Worm (Caenorhabditis elegans) whole organism, early embryonic: ENCODE measurements around the gene bbs-5.

Experiments
- B0310.2 ChIP-seq: sonication (generic microtip); optimal IDR thresholded peaks from 2 replicates; lab custom pipeline; 2016; ENCODE audit warnings: mild to moderate bottlenecking, missing genetic modification characterization, missing compliant biosample characterization
- F13C5.2 ChIP-seq: sonication (generic microtip); optimal IDR thresholded peaks from 2 replicates; lab custom pipeline; 2017; ENCODE audit warnings: mild to moderate bottlenecking, missing genetic modification characterization, inconsistent platforms, missing compliant biosample characterization
- aly-1 ChIP-seq: sonication (generic microtip); optimal IDR thresholded peaks from 2 replicates; lab custom pipeline; 2016; ENCODE audit warnings: missing genetic modification characterization, missing compliant biosample characterization
- ama-1 ChIP-seq: fragments of 150-350 bp; optimal IDR thresholded peaks from 2 replicates; lab custom pipeline; 2014
- ceh-13 ChIP-seq: fragments of 200-800 bp; sonication (Bioruptor generic); optimal IDR thresholded peaks from 2 replicates; lab custom pipeline; 2018; ENCODE audit warnings: mild to moderate bottlenecking, missing genetic modification characterization, missing compliant biosample characterization
- ceh-36 ChIP-seq: sonication (generic microtip); optimal IDR thresholded peaks from 2 replicates; lab custom pipeline; 2016; ENCODE audit warnings: missing genetic modification characterization, inconsistent platforms, missing compliant biosample characterization
- ets-7 ChIP-seq: sonication (generic microtip); optimal IDR thresholded peaks from 2 replicates; lab custom pipeline; 2016; ENCODE audit warnings: missing genotype, missing genetic modification characterization, missing compliant biosample characterization
- flt-1 ChIP-seq: fragments of 200-800 bp; sonication (Bioruptor generic); IDR thresholded peaks from 2 replicates; pipeline ENCODE4 v1.3.6; 2022; ENCODE audit warnings: missing genetic modification characterization, missing compliant biosample characterization
- hmbx-1 ChIP-seq: sonication (generic microtip); optimal IDR thresholded peaks from 2 replicates; lab custom pipeline; 2016; ENCODE audit warnings: mild to moderate bottlenecking, missing genetic modification characterization, missing compliant biosample characterization
- hmg-4 ChIP-seq: fragments of 200-800 bp; sonication (Bioruptor generic); optimal IDR thresholded peaks from 2 replicates; lab custom pipeline; 2018; ENCODE audit warnings: mild to moderate bottlenecking, missing genetic modification characterization, missing compliant biosample characterization
- hnd-1 ChIP-seq: sonication (generic microtip); optimal IDR thresholded peaks from 2 replicates; lab custom pipeline; 2016; ENCODE audit warnings: missing genetic modification characterization, missing compliant biosample characterization
- pes-1 ChIP-seq: fragments of 200-800 bp; sonication (Bioruptor generic); IDR thresholded peaks from 2 replicates; pipeline ENCODE4 v1.3.6; 2022; ENCODE audit warnings: missing genetic modification reagents, missing genetic modification characterization, missing compliant biosample characterization
- scrt-1 ChIP-seq: fragments of 200-800 bp; sonication (Bioruptor generic); IDR thresholded peaks from 2 replicates; pipeline ENCODE4 v1.3.6; 2022; ENCODE audit warnings: missing genetic modification characterization, missing compliant biosample characterization
- sea-1 ChIP-seq: fragments of 200-800 bp; sonication (Bioruptor generic); conservative IDR thresholded peaks from 2 replicates; pipeline ENCODE4 v1.3.6; 2022; ENCODE audit warnings: missing genetic modification characterization, missing compliant biosample characterization
- tbx-11 ChIP-seq: fragments of 200-800 bp; sonication (Bioruptor generic); IDR thresholded peaks from 2 replicates; pipeline ENCODE4 v1.3.6; 2022; ENCODE audit warnings: missing genetic modification characterization, missing compliant biosample characterization
- tbx-37 ChIP-seq: fragments of 200-800 bp; sonication (Bioruptor generic); conservative IDR thresholded peaks from 2 replicates; pipeline ENCODE4 v1.3.6; 2022; ENCODE audit warnings: missing genetic modification reagents, missing genetic modification characterization, missing compliant biosample characterization
- tra-4 ChIP-seq: sonication (generic microtip); optimal IDR thresholded peaks from 2 replicates; lab custom pipeline; 2017; ENCODE audit warnings: missing genetic modification characterization, missing compliant biosample characterization

bbs-5 gene

DNA sequence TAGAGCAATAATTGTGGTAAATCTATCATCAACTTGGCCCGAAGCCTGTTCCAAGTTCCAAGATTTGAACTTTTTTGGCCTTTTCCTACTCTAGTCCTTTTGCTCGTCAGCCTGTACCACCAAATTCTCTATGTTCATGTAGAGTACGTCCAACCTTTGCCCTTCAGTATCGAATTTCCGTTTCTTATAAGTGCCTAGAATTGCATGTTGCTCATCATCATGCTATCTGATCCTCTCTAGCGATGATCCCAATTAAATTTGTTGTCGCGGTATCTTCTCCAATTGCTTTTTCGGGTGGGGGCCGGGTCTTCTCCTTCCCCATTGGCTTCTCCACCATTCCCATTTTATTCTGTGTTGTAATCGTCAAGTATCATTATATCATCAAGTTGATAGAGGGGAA lies 32.4 kb upstream of the bbs-5 start:
- TF ChIP-seq sea-1 (GFP tag; lab: Robert Waterston, UW), result no peak
- no peak for TF ChIP-seq ets-7 (tag; lab: Kevin White, UChicago)
- no peak for TF ChIP-seq pes-1 (GFP tag; lab: Robert Waterston, UW)
- TF ChIP-seq hmg-4, result no peak
- no peak for TF ChIP-seq hnd-1 (tag; lab: Kevin White, UChicago)
- no peak for TF ChIP-seq tbx-11 (GFP tag; lab: Robert Waterston, UW)
- TF ChIP-seq B0310.2 (tag; lab: Kevin White, UChicago), result no peak
- no peak for TF ChIP-seq hmbx-1 (tag; lab: Kevin White, UChicago)

ce11 chrIII:10293362-10293761 lies 31.8 kb upstream of the bbs-5 start:
- TF ChIP-seq ceh-36 (no peak), tra-4 (tag; lab: Kevin White, UChicago) (no peak), pes-1 (GFP tag; lab: Robert Waterston, UW) (no peak), B0310.2 (tag; lab: Kevin White, UChicago) (no peak), tbx-11 (GFP tag; lab: Robert Waterston, UW) (no peak), hmg-4 (no peak), flt-1 (no peak), scrt-1 (GFP tag; lab: Robert Waterston, UW) (no peak), ama-1 (lab: Kevin White, UChicago) (no peak)

ce11 chrIII:10290541-10290940 lies 29.0 kb upstream of the bbs-5 start:
- no peak for TF ChIP-seq ets-7 (tag; lab: Kevin White, UChicago)
- TF ChIP-seq aly-1 (tag; lab: Kevin White, UChicago), result no peak
- TF ChIP-seq scrt-1 (GFP tag; lab: Robert Waterston, UW), result no peak
- TF ChIP-seq hnd-1 (tag; lab: Kevin White, UChicago), result no peak
- TF ChIP-seq flt-1, result no peak
- no peak for TF ChIP-seq hmg-4
- TF ChIP-seq ceh-36, result no peak

- TF ChIP-seq B0310.2 (tag; lab: Kevin White, UChicago) (no peak), ceh-13 (GFP tag; lab: Kevin White, UChicago) (no peak), sea-1 (GFP tag; lab: Robert Waterston, UW) (no peak), tra-4 (tag; lab: Kevin White, UChicago) (no peak), hnd-1 (tag; lab: Kevin White, UChicago) (no peak), tbx-37 (GFP tag; lab: Robert Waterston, UW) (no peak), tbx-11 (GFP tag; lab: Robert Waterston, UW) (no peak), ama-1 (lab: Kevin White, UChicago) (no peak), hmg-4 (no peak)
Measured at ce11 chrIII:10289790-10290189, 28.2 kb upstream of the bbs-5 start.

- TF ChIP-seq tra-4 (tag; lab: Kevin White, UChicago), result no peak
- no peak for TF ChIP-seq B0310.2 (tag; lab: Kevin White, UChicago)
- TF ChIP-seq aly-1 (tag; lab: Kevin White, UChicago), result no peak
- TF ChIP-seq tbx-37 (GFP tag; lab: Robert Waterston, UW), result no peak
- TF ChIP-seq scrt-1 (GFP tag; lab: Robert Waterston, UW), result no peak
- TF ChIP-seq ceh-36, result no peak
- TF ChIP-seq F13C5.2, result no peak
- no peak for TF ChIP-seq pes-1 (GFP tag; lab: Robert Waterston, UW)
- TF ChIP-seq ceh-13 (GFP tag; lab: Kevin White, UChicago), result no peak
- no peak for TF ChIP-seq flt-1
- TF ChIP-seq tbx-11 (GFP tag; lab: Robert Waterston, UW), result no peak
- TF ChIP-seq hmg-4, result no peak
Measured at ce11 chrIII:10285623-10286022, 24.0 kb upstream of the bbs-5 start, which contains the start of gene K10G9.2. Gene K10G9.2 (plus strand): TSS chrIII:10285923.

DNA sequence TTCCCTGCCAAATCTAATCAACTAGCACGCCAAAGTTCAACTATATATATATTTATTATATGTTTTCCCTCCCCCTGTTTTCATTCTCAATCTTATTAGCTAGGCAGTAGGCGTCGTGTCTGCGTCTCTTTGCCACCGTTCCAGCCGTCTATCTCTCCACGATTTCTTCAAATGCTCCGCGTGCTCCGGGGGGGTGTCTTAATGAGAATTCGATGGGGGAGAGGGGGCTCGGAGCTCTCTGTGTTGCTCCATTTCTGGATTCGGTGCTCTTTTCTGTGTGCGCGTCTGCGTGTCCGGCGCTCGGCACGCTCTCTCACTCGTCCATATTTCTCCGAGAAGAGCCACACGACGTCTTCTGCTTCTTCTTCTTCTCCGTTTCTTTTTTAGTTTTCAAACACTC lies 22.6 kb upstream of the bbs-5 start:
- no peak for TF ChIP-seq tbx-11 (GFP tag; lab: Robert Waterston, UW)
- no peak for TF ChIP-seq pes-1 (GFP tag; lab: Robert Waterston, UW)
- TF ChIP-seq tbx-37 (GFP tag; lab: Robert Waterston, UW), result no peak
- no peak for TF ChIP-seq flt-1
- TF ChIP-seq hmbx-1 (tag; lab: Kevin White, UChicago), result no peak
- no peak for TF ChIP-seq ceh-13 (GFP tag; lab: Kevin White, UChicago)
- TF ChIP-seq ceh-36, result no peak
- TF ChIP-seq sea-1 (GFP tag; lab: Robert Waterston, UW), result no peak

DNA sequence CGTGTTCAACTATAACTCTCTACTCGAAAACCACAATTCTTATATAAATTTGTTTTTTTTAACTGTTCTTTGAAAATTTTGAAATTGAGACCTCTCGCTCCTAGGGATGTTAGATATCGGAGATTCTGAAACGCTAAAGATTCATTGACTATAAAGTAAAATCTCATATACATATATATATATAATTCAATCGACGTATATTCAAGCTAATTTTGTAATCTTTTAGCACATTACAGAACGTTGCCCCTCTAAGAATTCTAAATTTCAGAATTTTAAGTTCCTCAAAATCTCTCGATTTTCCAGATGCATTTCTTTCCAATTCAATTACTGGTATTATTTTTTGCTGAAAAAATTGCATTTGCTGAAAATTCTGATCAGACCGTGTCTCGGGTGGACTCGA lies 17.2 kb upstream of the bbs-5 start, which contains the start of gene pad-2:
pad-2 (plus strand) TSS at position 301 of the 400 bp plus-strand sequence.
- TF ChIP-seq scrt-1 (GFP tag; lab: Robert Waterston, UW) (no peak), tbx-11 (GFP tag; lab: Robert Waterston, UW) (no peak), B0310.2 (tag; lab: Kevin White, UChicago) (no peak), hmbx-1 (tag; lab: Kevin White, UChicago) (no peak), ets-7 (tag; lab: Kevin White, UChicago) (no peak), ceh-13 (GFP tag; lab: Kevin White, UChicago) (no peak), flt-1 (no peak), pes-1 (GFP tag; lab: Robert Waterston, UW) (no peak), sea-1 (GFP tag; lab: Robert Waterston, UW) (no peak), aly-1 (tag; lab: Kevin White, UChicago) (no peak), tra-4 (tag; lab: Kevin White, UChicago) (no peak), hmg-4 (no peak), tbx-37 (GFP tag; lab: Robert Waterston, UW) (no peak), F13C5.2 (no peak), ceh-36 (no peak), hnd-1 (tag; lab: Kevin White, UChicago) (no peak), ama-1 (lab: Kevin White, UChicago) (no peak)

ce11 chrIII:10271807-10272206 lies 10.2 kb upstream of the bbs-5 start:
- TF ChIP-seq ama-1 (lab: Kevin White, UChicago) (no peak), ceh-13 (GFP tag; lab: Kevin White, UChicago) (no peak), scrt-1 (GFP tag; lab: Robert Waterston, UW) (no peak), pes-1 (GFP tag; lab: Robert Waterston, UW) (no peak), F13C5.2 (no peak), ceh-36 (no peak), sea-1 (GFP tag; lab: Robert Waterston, UW) (no peak), hmg-4 (no peak), B0310.2 (tag; lab: Kevin White, UChicago) (no peak), hmbx-1 (tag; lab: Kevin White, UChicago) (no peak), flt-1 (no peak), ets-7 (tag; lab: Kevin White, UChicago) (no peak), hnd-1 (tag; lab: Kevin White, UChicago) (no peak), tra-4 (tag; lab: Kevin White, UChicago) (no peak), tbx-11 (GFP tag; lab: Robert Waterston, UW) (no peak), aly-1 (tag; lab: Kevin White, UChicago) (no peak), tbx-37 (GFP tag; lab: Robert Waterston, UW) (no peak)
